Worm (Caenorhabditis elegans) whole organism, L4 larva: ENCODE measurements around the gene Y82E9BR.10.

Source experiments
- Y5F2A.4 ChIP-seq: fragments of 200-800 bp; sonication (Bioruptor generic); optimal IDR thresholded peaks from 2 replicates; lab custom pipeline; 2018; ENCODE audit warnings: mild to moderate bottlenecking, missing genetic modification characterization, missing compliant biosample characterization
- daf-12 ChIP-seq: fragments of 150-350 bp; optimal IDR thresholded peaks from 2 replicates; lab custom pipeline; 2014; ENCODE audit warnings: missing biosample characterization, missing genetic modification reagents, missing genetic modification characterization
- dmd-9 ChIP-seq: fragments of 200-800 bp; sonication (Bioruptor generic); IDR thresholded peaks from 2 replicates; pipeline ENCODE4 v1.3.6; 2022; ENCODE audit warnings: missing genetic modification reagents, missing genetic modification characterization, missing compliant biosample characterization
- nhr-237 ChIP-seq: sonication (generic microtip); optimal IDR thresholded peaks from 2 replicates; lab custom pipeline; 2017; ENCODE audit warnings: missing biosample characterization, missing genetic modification characterization
- nhr-28 ChIP-seq: fragments of 150-350 bp; optimal IDR thresholded peaks from 2 replicates; lab custom pipeline; 2014; ENCODE audit warnings: missing biosample characterization, missing genetic modification characterization
- nhr-6 ChIP-seq: fragments of 150-350 bp; optimal IDR thresholded peaks from 2 replicates; lab custom pipeline; 2014; ENCODE audit warnings: missing biosample characterization, missing genetic modification characterization
- nhr-77 ChIP-seq: fragments of 150-350 bp; optimal IDR thresholded peaks from 2 replicates; lab custom pipeline; 2014; ENCODE audit warnings: missing biosample characterization, missing genetic modification characterization
- pha-4 ChIP-seq, 2 experiments: fragments of 150-350 bp in 1 of 2; fragments of 200-800 bp in 1 of 2; sonication (Bioruptor generic) in 1 of 2; IDR thresholded peaks in 1 of 2; optimal IDR thresholded peaks in 1 of 2; 2 replicates each; pipeline versions ENCODE4 v1.3.6 to Lab custom; 2014 to 2022; ENCODE audit warnings: missing genetic modification characterization in 2 of 2, missing genetic modification reagents in 2 of 2, missing biosample characterization in 1 of 2, missing compliant biosample characterization in 1 of 2
- skn-1 ChIP-seq: fragments of 150-350 bp; optimal IDR thresholded peaks from 2 replicates; lab custom pipeline; 2014; ENCODE audit warnings: missing biosample characterization, missing genetic modification characterization
- snpc-4 ChIP-seq: fragments of 150-350 bp; optimal IDR thresholded peaks from 2 replicates; lab custom pipeline; 2014; ENCODE audit warnings: missing biosample characterization, missing genetic modification characterization
- ztf-11 ChIP-seq: fragments of 150-350 bp; optimal IDR thresholded peaks from 2 replicates; lab custom pipeline; 2014; ENCODE audit warnings: missing biosample characterization, missing genetic modification characterization

ce11 chrIII:1419700-1420356 is 44.4 kb upstream of the Y82E9BR.10 start:
- TF ChIP-seq nhr-28 (tag; lab: Kevin White, UChicago) (peak; percentile 34), nhr-237 (tag; lab: Kevin White, UChicago) (no peak), dmd-9 (GFP tag; lab: Robert Waterston, UW) (peak; percentile 33; the same call in 1 of the 2 replicates), Y5F2A.4 (GFP tag; lab: Kevin White, UChicago) (peak; percentile 74), snpc-4 (tag; lab: Kevin White, UChicago) (no peak), skn-1 (no peak), daf-12 (no peak), nhr-77 (tag; lab: Kevin White, UChicago) (peak; percentile 90), pha-4 (GFP tag; IDR thresholded peaks at IDR 0.05; lab: Robert Waterston, UW) (peak; percentile 92), pha-4 (tag; optimal IDR thresholded peaks at IDR 0.05; lab: Kevin White, UChicago) (no peak), ztf-11 (tag; lab: Kevin White, UChicago) (no peak), nhr-6 (tag; lab: Kevin White, UChicago) (peak; percentile 77)
